Worm (Caenorhabditis elegans): ENCODE measurements around the gene B0554.7.
A peak's percentile ranks its signal among the peaks of the same experiment; 100 is the strongest.

The B0554.7 gene

ce11 chrV:474516-474915 lies 33.7 kb upstream of the B0554.7 start, which contains the start of gene nhr-99:
Gene nhr-99, plus strand, starts transcription at chrV:474778.
- TF ChIP-seq ceh-44 (GFP tag; IDR thresholded peaks at IDR 0.05) (no peak), mxl-3 (GFP tag; optimal IDR thresholded peaks at IDR 0.05) (peak; percentile 27), lin-15B (tag; optimal IDR thresholded peaks at IDR 0.05) (no peak), ZK546.5 (tag; optimal IDR thresholded peaks at IDR 0.05) (no peak), dpl-1 (GFP tag; optimal IDR thresholded peaks at IDR 0.05) (no peak), ceh-28 (tag; optimal IDR thresholded peaks at IDR 0.05) (no peak), fkh-10 (GFP tag; optimal IDR thresholded peaks at IDR 0.05) (no peak), nhr-11 (tag; optimal IDR thresholded peaks at IDR 0.05) (no peak), Y75B8A.6 (GFP tag; IDR thresholded peaks at IDR 0.05) (no peak), zfp-2 (tag; optimal IDR thresholded peaks at IDR 0.05) (no peak), Y105C5A.15 (GFP tag; IDR thresholded peaks at IDR 0.05) (no peak), php-3 (GFP tag; IDR thresholded peaks at IDR 0.05) (peak; percentile 94), unc-62 (GFP tag; optimal IDR thresholded peaks at IDR 0.05 in 1 of 2) (no peak), unc-62 (tag; optimal IDR thresholded peaks at IDR 0.05) (no peak), skn-1 (tag; optimal IDR thresholded peaks at IDR 0.05) (no peak), vab-7 (GFP tag; IDR thresholded peaks at IDR 0.05) (no peak), hlh-11 (tag; optimal IDR thresholded peaks at IDR 0.05) (peak; percentile 61), dmd-6 (GFP tag; IDR thresholded peaks at IDR 0.05) (peak; percentile 79), nhr-48 (tag; optimal IDR thresholded peaks at IDR 0.05) (no peak), dve-1 (tag; optimal IDR thresholded peaks at IDR 0.05; ENCODE audit: insufficient read depth) (peak; percentile 71), duxl-1 (tag; optimal IDR thresholded peaks at IDR 0.05; ENCODE audit: poor library complexity) (no peak), ctbp-1 (GFP tag; IDR thresholded peaks at IDR 0.05) (no peak), hlh-30 (tag; optimal IDR thresholded peaks at IDR 0.05; ENCODE audit: insufficient read depth) (peak; percentile 39), T20F7.1 (GFP tag; optimal IDR thresholded peaks at IDR 0.05) (no peak), nhr-41 (GFP tag; IDR thresholded peaks at IDR 0.05) (no peak), mdl-1 (tag; optimal IDR thresholded peaks at IDR 0.05) (peak in 1 of 2 experiments; percentile 45), nhr-10 (tag; optimal IDR thresholded peaks at IDR 0.05) (no peak), ces-1 (GFP tag; optimal IDR thresholded peaks at IDR 0.05) (no peak), ceh-20 (GFP tag; IDR thresholded peaks at IDR 0.05) (no peak), nhr-77 (tag; optimal IDR thresholded peaks at IDR 0.05) (peak; percentile 47), aha-1 (tag) (no peak), ama-1 (optimal IDR thresholded peaks at IDR 0.05) (no peak), dmd-9 (GFP tag; IDR thresholded peaks at IDR 0.05) (no peak), rbr-2 (tag; optimal IDR thresholded peaks at IDR 0.05) (no peak), attf-4 (tag; optimal IDR thresholded peaks at IDR 0.05) (no peak), nhr-6 (tag; optimal IDR thresholded peaks at IDR 0.05) (no peak), nhr-28 (tag; optimal IDR thresholded peaks at IDR 0.05) (peak; percentile 80), daf-16 (GFP tag; optimal IDR thresholded peaks at IDR 0.05) (no peak), daf-16 (tag; optimal IDR thresholded peaks at IDR 0.05) (peak; percentile 75), cey-2 (tag; optimal IDR thresholded peaks at IDR 0.05; ENCODE audit: borderline replicate concordance, insufficient read depth) (no peak), pqm-1 (tag; optimal IDR thresholded peaks at IDR 0.05) (peak; percentile 46)

ce11 chrV:472589-472988 lies 31.8 kb upstream of the B0554.7 start, which contains the start of gene srt-31:
Gene srt-31, plus strand, starts transcription at chrV:472889.
- TF ChIP-seq unc-62 (GFP tag; optimal IDR thresholded peaks at IDR 0.05 in 1 of 2) = no peak
- TF ChIP-seq unc-62 (tag; optimal IDR thresholded peaks at IDR 0.05) = no peak
- no peak for TF ChIP-seq zfp-3 (GFP tag; conservative IDR thresholded peaks at IDR 0.05)
- TF ChIP-seq arid-1 (GFP tag; conservative IDR thresholded peaks at IDR 0.05) = no peak
- no peak for TF ChIP-seq set-16 (GFP tag; IDR thresholded peaks at IDR 0.05)
- TF ChIP-seq skn-1 (tag; optimal IDR thresholded peaks at IDR 0.05) = no peak
- TF ChIP-seq nhr-10 (tag; optimal IDR thresholded peaks at IDR 0.05) = no peak
- TF ChIP-seq spr-3 (GFP tag; optimal IDR thresholded peaks at IDR 0.05) = no peak
- TF ChIP-seq Y5F2A.4 (GFP tag; optimal IDR thresholded peaks at IDR 0.05) = no peak
- TF ChIP-seq ztf-7 (tag; optimal IDR thresholded peaks at IDR 0.05) = no peak
- TF ChIP-seq ces-1 (GFP tag; optimal IDR thresholded peaks at IDR 0.05) = no peak
- TF ChIP-seq tra-1 (GFP tag; IDR thresholded peaks at IDR 0.05) = no peak
- TF ChIP-seq unc-130 (GFP tag; optimal IDR thresholded peaks at IDR 0.05) = no peak
- TF ChIP-seq dpl-1 (GFP tag; optimal IDR thresholded peaks at IDR 0.05) = no peak
- no peak for TF ChIP-seq zag-1 (tag; optimal IDR thresholded peaks at IDR 0.05)
- no peak for TF ChIP-seq fos-1 (tag; optimal IDR thresholded peaks at IDR 0.05)
- TF ChIP-seq nhr-48 (tag; optimal IDR thresholded peaks at IDR 0.05) = no peak
- no peak for TF ChIP-seq egl-27 (tag; optimal IDR thresholded peaks at IDR 0.05)
- no peak for TF ChIP-seq zfp-2 (tag; optimal IDR thresholded peaks at IDR 0.05)
- TF ChIP-seq ZK546.5 (tag; optimal IDR thresholded peaks at IDR 0.05) = no peak
- TF ChIP-seq lim-7 (GFP tag; IDR thresholded peaks at IDR 0.05) = no peak
